Worm (Caenorhabditis elegans) whole organism, L4 larva: ENCODE measurements around the gene srx-24.

ENCODE experiments used
- R02D3.7 ChIP-seq: fragments of 150-350 bp; sonication (generic microtip); optimal IDR thresholded peaks from 3 replicates; lab custom pipeline; 2014; ENCODE audit warnings: missing biosample characterization, missing genetic modification characterization
- ama-1 ChIP-seq: fragments of 150-350 bp; optimal IDR thresholded peaks from 2 replicates; lab custom pipeline; 2014; ENCODE audit warnings: inconsistent platforms, mixed read lengths
- egl-43 ChIP-seq: fragments of 200-800 bp; sonication (Bioruptor generic); IDR thresholded peaks from 2 replicates; pipeline ENCODE4 v1.3.6; 2022; ENCODE audit warnings: missing genetic modification reagents, missing genetic modification characterization, missing compliant biosample characterization
- fkh-10 ChIP-seq: fragments of 150-350 bp; optimal IDR thresholded peaks from 2 replicates; lab custom pipeline; 2014; ENCODE audit warnings: missing biosample characterization, missing genetic modification reagents, missing genetic modification characterization
- fos-1 ChIP-seq: fragments of 150-350 bp; optimal IDR thresholded peaks from 2 replicates; lab custom pipeline; 2014; ENCODE audit warnings: missing biosample characterization, missing genetic modification characterization
- pha-4 ChIP-seq, 2 experiments: fragments of 150-350 bp in 1 of 2; fragments of 200-800 bp in 1 of 2; sonication (Bioruptor generic) in 1 of 2; IDR thresholded peaks in 1 of 2; optimal IDR thresholded peaks in 1 of 2; 2 replicates each; pipeline versions ENCODE4 v1.3.6 to Lab custom; 2014 to 2022; ENCODE audit warnings: missing genetic modification characterization in 2 of 2, missing genetic modification reagents in 2 of 2, missing biosample characterization in 1 of 2, missing compliant biosample characterization in 1 of 2
- snpc-4 ChIP-seq: fragments of 150-350 bp; optimal IDR thresholded peaks from 2 replicates; lab custom pipeline; 2014; ENCODE audit warnings: missing biosample characterization, missing genetic modification characterization

ce11 chrV:2767465-2767864, 17.6 kb upstream of the srx-24 start, which contains the start of gene R05D8.9:
- no peak for TF ChIP-seq fos-1 (tag; lab: Kevin White, UChicago)
- TF ChIP-seq ama-1: no peak
- TF ChIP-seq fkh-10 (GFP tag; lab: Kevin White, UChicago): no peak
- TF ChIP-seq snpc-4 (tag; lab: Kevin White, UChicago): no peak
- TF ChIP-seq R02D3.7 (tag; lab: Kevin White, UChicago): no peak
- no peak for TF ChIP-seq pha-4 (GFP tag; IDR thresholded peaks at IDR 0.05; lab: Robert Waterston, UW)
- no peak for TF ChIP-seq pha-4 (tag; optimal IDR thresholded peaks at IDR 0.05; lab: Kevin White, UChicago)
- TF ChIP-seq egl-43: no peak
